Fruit fly (Drosophila melanogaster) whole organism, prepupa: ENCODE results near the gene Lk6.
A peak's percentile ranks its signal among the peaks of the same experiment; 100 is the strongest.

Source experiments
- Blimp-1 ChIP-seq: fragments of 200-800 bp; sonication (Bioruptor generic); optimal IDR thresholded peaks from 3 replicates; lab custom pipeline; 2017; ENCODE audit warnings: missing biosample characterization, missing genetic modification characterization, mild to moderate bottlenecking, moderate library complexity, missing genetic modification reagents
- CG11902 ChIP-seq: fragments of 200-800 bp; sonication (Bioruptor generic); optimal IDR thresholded peaks from 3 replicates; lab custom pipeline; 2016; ENCODE audit warnings: missing biosample characterization, missing genetic modification characterization
- CG15336 ChIP-seq: fragments of 200-800 bp; sonication (Bioruptor generic); IDR thresholded peaks from 2 replicates; pipeline ENCODE4 v1.3.6; 2022; ENCODE audit warnings: missing biosample characterization, missing genetic modification characterization
- CG1621 ChIP-seq: fragments of 200-800 bp; sonication (Bioruptor generic); optimal IDR thresholded peaks from 3 replicates; lab custom pipeline; 2018; ENCODE audit warnings: missing biosample characterization, mild to moderate bottlenecking, missing genetic modification characterization
- CG16779 ChIP-seq: fragments of 200-800 bp; sonication (Bioruptor generic); optimal IDR thresholded peaks from 3 replicates; lab custom pipeline; 2017; ENCODE audit warnings: missing biosample characterization, mild to moderate bottlenecking, missing genetic modification characterization
- CG3032 ChIP-seq: fragments of 200-800 bp; optimal IDR thresholded peaks from 2 replicates; lab custom pipeline; 2019; ENCODE audit warnings: missing biosample characterization, mild to moderate bottlenecking, missing genetic modification characterization, moderate library complexity
- CG34406 ChIP-seq: fragments of 200-800 bp; sonication (Bioruptor generic); optimal IDR thresholded peaks from 3 replicates; lab custom pipeline; 2016; ENCODE audit warnings: missing biosample characterization, missing genetic modification characterization
- CG6276 ChIP-seq: fragments of 200-800 bp; sonication (Bioruptor generic); optimal IDR thresholded peaks from 2 replicates; lab custom pipeline; 2017; ENCODE audit warnings: missing biosample characterization, mild to moderate bottlenecking, missing genetic modification characterization
- CG6792 ChIP-seq: fragments of 200-800 bp; sonication (Bioruptor generic); optimal IDR thresholded peaks from 3 replicates; lab custom pipeline; 2016; ENCODE audit warnings: missing biosample characterization, missing genetic modification characterization
- CG6854 ChIP-seq: fragments of 200-800 bp; sonication (Bioruptor generic); optimal IDR thresholded peaks from 2 replicates; lab custom pipeline; 2017; ENCODE audit warnings: missing biosample characterization, mild to moderate bottlenecking, missing genetic modification characterization
- CG9139 ChIP-seq: fragments of 200-800 bp; sonication (Bioruptor generic); optimal IDR thresholded peaks from 3 replicates; lab custom pipeline; 2017; ENCODE audit warnings: missing biosample characterization, mild to moderate bottlenecking, missing genetic modification characterization
- Eip78C ChIP-seq: fragments of 200-800 bp; sonication (Bioruptor generic); peaks from one replicate; lab custom pipeline; 2016; ENCODE audit warnings: missing biosample characterization, missing genetic modification characterization
- Eip93F ChIP-seq: fragments of 200-800 bp; sonication (Bioruptor generic); optimal IDR thresholded peaks from 2 replicates; lab custom pipeline; 2016; ENCODE audit warnings: missing biosample characterization, mild to moderate bottlenecking, missing genetic modification characterization
- Ets96B ChIP-seq: fragments of 200-800 bp; optimal IDR thresholded peaks from 2 replicates; lab custom pipeline; 2019; ENCODE audit warnings: missing biosample characterization, mild to moderate bottlenecking, missing genetic modification characterization, moderate library complexity
- Gug ChIP-seq: fragments of 200-800 bp; sonication (Bioruptor generic); IDR thresholded peaks from 2 replicates; pipeline ENCODE4 v1.3.6; 2022; ENCODE audit warnings: missing biosample characterization, missing genetic modification characterization
- Hr38 ChIP-seq: sonication (Bioruptor generic); optimal IDR thresholded peaks from 2 replicates; lab custom pipeline; 2016; ENCODE audit warnings: missing biosample characterization, missing genetic modification characterization
- Hr39 ChIP-seq: fragments of 200-800 bp; sonication (Bioruptor generic); optimal IDR thresholded peaks from 2 replicates; lab custom pipeline; 2016; ENCODE audit warnings: missing biosample characterization, missing genetic modification characterization
- Hr4 ChIP-seq: fragments of 200-800 bp; sonication (Bioruptor generic); optimal IDR thresholded peaks from 3 replicates; lab custom pipeline; 2016; ENCODE audit warnings: missing biosample characterization, missing genetic modification characterization
- Met ChIP-seq: fragments of 200-800 bp; sonication (Bioruptor generic); optimal IDR thresholded peaks from 3 replicates; lab custom pipeline; 2016; ENCODE audit warnings: missing biosample characterization, missing genetic modification characterization
- OdsH ChIP-seq: fragments of 200-800 bp; sonication (Bioruptor generic); optimal IDR thresholded peaks from 3 replicates; lab custom pipeline; 2016; ENCODE audit warnings: missing biosample characterization, missing genetic modification characterization
- Smox ChIP-seq: fragments of 200-800 bp; sonication (Bioruptor generic); optimal IDR thresholded peaks from 3 replicates; lab custom pipeline; 2016; ENCODE audit warnings: missing biosample characterization, missing genetic modification characterization
- Sox102F ChIP-seq: fragments of 200-800 bp; sonication (Bioruptor generic); optimal IDR thresholded peaks from 2 replicates; lab custom pipeline; 2016; ENCODE audit warnings: missing biosample characterization, mild to moderate bottlenecking, missing genetic modification characterization
- Sox14 ChIP-seq: fragments of 200-800 bp; sonication (Bioruptor generic); optimal IDR thresholded peaks from 3 replicates; lab custom pipeline; 2016; ENCODE audit warnings: missing biosample characterization, missing genetic modification characterization
- Sox15 ChIP-seq: fragments of 200-800 bp; sonication (Bioruptor generic); optimal IDR thresholded peaks from 3 replicates; lab custom pipeline; 2016; ENCODE audit warnings: missing biosample characterization, missing genetic modification characterization
- achi ChIP-seq: fragments of 200-800 bp; sonication (Bioruptor generic); optimal IDR thresholded peaks from 3 replicates; lab custom pipeline; 2016; ENCODE audit warnings: missing biosample characterization, missing genetic modification characterization
- acj6 ChIP-seq: fragments of 200-800 bp; sonication (Bioruptor generic); optimal IDR thresholded peaks from 3 replicates; lab custom pipeline; 2016; ENCODE audit warnings: missing biosample characterization, missing genetic modification characterization
- dac ChIP-seq: fragments of 200-800 bp; sonication (Bioruptor generic); optimal IDR thresholded peaks from 2 replicates; lab custom pipeline; 2017; ENCODE audit warnings: missing biosample characterization, mild to moderate bottlenecking, missing genetic modification characterization
- dsx ChIP-seq: fragments of 200-800 bp; optimal IDR thresholded peaks from 3 replicates; lab custom pipeline; 2019; ENCODE audit warnings: missing biosample characterization, mild to moderate bottlenecking, missing genetic modification characterization, moderate library complexity; ENCODE audit not compliant: poor library complexity, severe bottlenecking
- eg ChIP-seq: fragments of 200-800 bp; sonication (Bioruptor generic); IDR thresholded peaks from 3 replicates; pipeline ENCODE4 v1.3.6; 2022; ENCODE audit warnings: missing biosample characterization, missing genetic modification characterization
- esn ChIP-seq: fragments of 200-800 bp; sonication (Bioruptor generic); optimal IDR thresholded peaks from 2 replicates; lab custom pipeline; 2016; ENCODE audit warnings: missing biosample characterization, mild to moderate bottlenecking, missing genetic modification characterization, moderate library complexity
- lz ChIP-seq: fragments of 200-800 bp; sonication (Bioruptor generic); optimal IDR thresholded peaks from 3 replicates; lab custom pipeline; 2016; ENCODE audit warnings: missing biosample characterization, missing genetic modification characterization
- net ChIP-seq: fragments of 200-800 bp; sonication (Bioruptor generic); optimal IDR thresholded peaks from 3 replicates; lab custom pipeline; 2016; ENCODE audit warnings: missing biosample characterization, missing genetic modification characterization
- salr ChIP-seq, 2 experiments: fragments of 200-800 bp; sonication (Bioruptor generic); optimal IDR thresholded peaks; 3 replicates each; lab custom pipeline; 2016 to 2018; ENCODE audit warnings: missing biosample characterization in 2 of 2, missing genetic modification characterization in 2 of 2, mild to moderate bottlenecking in 1 of 2
- spab ChIP-seq: fragments of 200-800 bp; sonication (Bioruptor generic); optimal IDR thresholded peaks from 2 replicates; lab custom pipeline; 2017; ENCODE audit warnings: missing biosample characterization, mild to moderate bottlenecking, missing genetic modification characterization, missing genetic modification reagents
- ss ChIP-seq, 2 experiments: fragments of 200-800 bp; sonication (Bioruptor generic); optimal IDR thresholded peaks; 2 replicates in 1 of 2; 3 replicates in 1 of 2; lab custom pipeline; 2017 to 2018; ENCODE audit warnings: mild to moderate bottlenecking in 2 of 2, missing biosample characterization in 2 of 2, missing genetic modification characterization in 2 of 2, moderate library complexity in 1 of 2
- svp ChIP-seq: fragments of 200-800 bp; sonication (Bioruptor generic); peaks from one replicate; lab custom pipeline; 2016; ENCODE audit warnings: missing biosample characterization, missing genetic modification characterization
- topi ChIP-seq: fragments of 200-800 bp; sonication (Bioruptor generic); optimal IDR thresholded peaks from 3 replicates; lab custom pipeline; 2016; ENCODE audit warnings: missing biosample characterization, missing genetic modification characterization

Gene Lk6

DNA sequence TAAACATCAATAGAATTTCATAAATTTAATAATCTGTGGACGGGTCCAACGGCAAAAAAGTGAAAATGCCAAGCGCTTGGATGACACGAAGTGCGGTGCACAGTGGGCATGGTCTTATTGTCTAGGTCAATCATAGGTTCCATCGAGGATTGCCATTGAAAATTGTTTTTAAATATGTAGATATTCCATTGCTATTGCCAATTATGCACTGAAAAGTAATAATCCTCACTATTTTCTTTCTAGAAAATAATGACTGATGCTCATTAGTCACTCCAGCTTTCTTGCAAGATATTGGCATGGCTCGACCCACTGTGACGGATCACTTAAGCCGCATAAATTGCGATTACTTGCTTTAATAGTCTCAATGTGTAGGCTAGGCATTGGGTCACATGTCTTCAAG, 42.5 kb upstream of the Lk6 start (continued):
- peak; percentile 39 for TF ChIP-seq CG3032
- TF ChIP-seq CG9139 (GFP tag; lab: Kevin White, UChicago) = no peak
- TF ChIP-seq Met (GFP tag; lab: Kevin White, UChicago) = peak; percentile 25
- peak; percentile 67 for TF ChIP-seq OdsH
- peak; percentile 36 for TF ChIP-seq topi
- peak; percentile 92 for TF ChIP-seq Eip78C (GFP tag; lab: Kevin White, UChicago)
- no peak for TF ChIP-seq Ets96B (tag; lab: Kevin White, UChicago)
- no peak for TF ChIP-seq dsx (GFP tag; lab: Kevin White, UChicago)

DNA sequence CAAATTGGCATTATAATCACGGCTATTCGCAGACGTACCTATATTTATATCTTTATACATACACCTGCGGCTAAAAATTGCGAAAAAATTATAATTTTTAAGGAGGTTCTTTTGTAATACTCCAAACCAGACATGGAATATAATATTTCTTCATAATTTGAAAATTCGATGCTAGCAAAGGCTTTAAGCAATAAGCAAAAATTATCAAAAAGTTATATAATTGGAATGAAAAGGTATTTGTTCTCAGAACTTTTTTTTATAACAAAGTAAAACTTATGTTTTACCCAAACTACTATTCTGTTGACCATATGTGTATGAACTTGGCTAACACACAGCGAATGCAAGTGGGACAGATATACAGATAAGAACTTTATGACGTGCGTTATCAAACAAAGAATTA, 41.3 kb upstream of the Lk6 start:
- peak; percentile 43 for TF ChIP-seq topi
- peak; percentile 55 for TF ChIP-seq esn (GFP tag; lab: Kevin White, UChicago)
- peak; percentile 18 for TF ChIP-seq Hr39 (GFP tag; lab: Kevin White, UChicago)
- TF ChIP-seq Sox102F (GFP tag; lab: Kevin White, UChicago) = peak; percentile 34
- TF ChIP-seq CG16779 (tag; lab: Kevin White, UChicago) = no peak
- TF ChIP-seq Eip93F = peak; percentile 4
- peak; percentile 45 for TF ChIP-seq Sox14
- peak; percentile 31 for TF ChIP-seq CG34406 (GFP tag; lab: Kevin White, UChicago)
- no peak for TF ChIP-seq CG1621 (tag; lab: Kevin White, UChicago)
- TF ChIP-seq acj6 (GFP tag; lab: Kevin White, UChicago) = peak; percentile 20
- TF ChIP-seq lz (GFP tag; lab: Kevin White, UChicago) = no peak
- no peak for TF ChIP-seq Sox15
- TF ChIP-seq Smox (GFP tag; lab: Kevin White, UChicago) = peak; percentile 32
- TF ChIP-seq CG6792 = peak; percentile 11
- TF ChIP-seq Hr38 (GFP tag; lab: Kevin White, UChicago) = no peak
- TF ChIP-seq CG15336 (GFP tag; lab: Robert Waterston, UW) = no peak
- TF ChIP-seq achi = no peak
- TF ChIP-seq Eip78C (GFP tag; lab: Kevin White, UChicago) = peak; percentile 77
- TF ChIP-seq dac (GFP tag; lab: Kevin White, UChicago) = no peak
- no peak for TF ChIP-seq ss (GFP tag; optimal IDR thresholded peaks at IDR 0.05; lab: Kevin White, UChicago)
- no peak for TF ChIP-seq Blimp-1
- TF ChIP-seq CG6276 (GFP tag; lab: Kevin White, UChicago) = no peak
- peak; percentile 44 for TF ChIP-seq Met (GFP tag; lab: Kevin White, UChicago)
- TF ChIP-seq OdsH = peak; percentile 6
- TF ChIP-seq svp (GFP tag; lab: Kevin White, UChicago) = peak; percentile 58
- no peak for TF ChIP-seq salr (GFP tag; optimal IDR thresholded peaks at IDR 0.05; lab: Kevin White, UChicago)

dm6 chr3R:11796780-11797179, 32.5 kb upstream of the Lk6 start, which contains the start of gene Sbf:
Gene Sbf (minus strand): TSS chr3R:11796948.
- TF ChIP-seq CG6276 (GFP tag; lab: Kevin White, UChicago) = no peak
- no peak for TF ChIP-seq Hr4 (GFP tag; lab: Kevin White, UChicago)
- TF ChIP-seq CG1621 (tag; lab: Kevin White, UChicago) = no peak
- TF ChIP-seq eg = no peak
- TF ChIP-seq achi = no peak
- no peak for TF ChIP-seq spab (GFP tag; lab: Kevin White, UChicago)
- TF ChIP-seq dsx (GFP tag; lab: Kevin White, UChicago) = no peak
- TF ChIP-seq Smox (GFP tag; lab: Kevin White, UChicago) = no peak
- no peak for TF ChIP-seq CG11902 (GFP tag; lab: Kevin White, UChicago)
- peak; percentile 39 for TF ChIP-seq esn (GFP tag; lab: Kevin White, UChicago)
- TF ChIP-seq CG6854 = peak; percentile 7
- TF ChIP-seq CG15336 (GFP tag; lab: Robert Waterston, UW) = 0 out of 2 replicates have a peak, but pooled peaks have one; percentile 17
- TF ChIP-seq CG34406 (GFP tag; lab: Kevin White, UChicago) = no peak
- TF ChIP-seq net = no peak
- TF ChIP-seq Gug (GFP tag; lab: Robert Waterston, UW) = no peak
- TF ChIP-seq Sox15 = no peak
